Worm (Caenorhabditis elegans) whole organism, L1 larva: ENCODE measurements around the gene glp-1.

Experiments used
- elt-2 ChIP-seq: sonication (generic microtip); optimal IDR thresholded peaks from 2 replicates; lab custom pipeline; 2016; ENCODE audit warnings: missing genetic modification characterization, mild to moderate bottlenecking, inconsistent platforms, missing compliant biosample characterization, missing genetic modification reagents
- fkh-10 ChIP-seq: sonication (generic microtip); optimal IDR thresholded peaks from 2 replicates; lab custom pipeline; 2017; ENCODE audit warnings: missing biosample characterization, missing genetic modification reagents, missing genetic modification characterization
- nhr-12 ChIP-seq: sonication (generic microtip); optimal IDR thresholded peaks from 2 replicates; lab custom pipeline; 2017; ENCODE audit warnings: missing biosample characterization, missing genetic modification characterization
- snu-23 ChIP-seq: sonication (generic microtip); optimal IDR thresholded peaks from 2 replicates; lab custom pipeline; 2016; ENCODE audit warnings: missing genetic modification characterization, missing compliant biosample characterization

- TF ChIP-seq snu-23 (GFP tag; lab: Kevin White, UChicago) (no peak), nhr-12 (tag; lab: Kevin White, UChicago) (no peak), elt-2 (no peak), fkh-10 (GFP tag; lab: Kevin White, UChicago) (no peak)
These were observed 48.8 kb upstream of the glp-1 start, which contains the start of gene nac-2 for ce11 chrIII:9043200-9043599.
